Fruit fly (Drosophila melanogaster) whole organism, embryonic: ENCODE measurements around the gene Mul1.

Experiments used
- Abd-B ChIP-seq: fragments of 200-800 bp; sonication (Bioruptor generic); optimal IDR thresholded peaks from 2 replicates; lab custom pipeline; 2018; ENCODE audit warnings: missing biosample characterization, mild to moderate bottlenecking, missing genetic modification characterization, moderate library complexity
- Adf1 ChIP-seq: fragments of 200-800 bp; sonication (Bioruptor generic); IDR thresholded peaks from 2 replicates; pipeline ENCODE4 v1.3.6; 2022; ENCODE audit warnings: missing biosample characterization, missing genetic modification characterization
- CG13287 ChIP-seq: fragments of 200-800 bp; sonication (Bioruptor generic); IDR thresholded peaks from 2 replicates; pipeline ENCODE4 v1.3.6; 2022; ENCODE audit warnings: missing biosample characterization, missing genetic modification characterization; ENCODE audit not compliant: partially characterized antibody
- CG13894 ChIP-seq: fragments of 200-800 bp; sonication (Bioruptor generic); optimal IDR thresholded peaks from 3 replicates; lab custom pipeline; 2018; ENCODE audit warnings: missing biosample characterization, mild to moderate bottlenecking, missing genetic modification characterization, moderate library complexity
- CG14441 ChIP-seq: fragments of 200-800 bp; sonication (Bioruptor generic); IDR thresholded peaks from 2 replicates; pipeline ENCODE4 v1.3.6; 2022; ENCODE audit warnings: missing biosample characterization, missing genetic modification characterization
- CG15601 ChIP-seq: fragments of 200-800 bp; sonication (Bioruptor generic); optimal IDR thresholded peaks from 3 replicates; lab custom pipeline; 2019; ENCODE audit warnings: missing biosample characterization, mild to moderate bottlenecking, missing genetic modification characterization, moderate library complexity
- CG15696 ChIP-seq: fragments of 200-800 bp; sonication (Bioruptor generic); optimal IDR thresholded peaks from 2 replicates; lab custom pipeline; 2019; ENCODE audit warnings: missing biosample characterization, mild to moderate bottlenecking, missing genetic modification characterization, moderate library complexity
- CG2199 ChIP-seq: fragments of 200-800 bp; sonication (Bioruptor generic); IDR thresholded peaks from 3 replicates; pipeline ENCODE4 v1.3.6; 2022; ENCODE audit warnings: missing biosample characterization, missing genetic modification characterization
- CG31224 ChIP-seq: fragments of 200-800 bp; sonication (Bioruptor generic); IDR thresholded peaks from 2 replicates; pipeline ENCODE4 v1.3.6; 2022; ENCODE audit warnings: missing biosample characterization, missing genetic modification characterization
- CG3281 ChIP-seq: fragments of 200-800 bp; sonication (Bioruptor generic); optimal IDR thresholded peaks from 3 replicates; lab custom pipeline; 2017; ENCODE audit warnings: missing biosample characterization, mild to moderate bottlenecking, missing genetic modification characterization
- CG3407 ChIP-seq: fragments of 200-800 bp; sonication (Bioruptor generic); optimal IDR thresholded peaks from 2 replicates; lab custom pipeline; 2018; ENCODE audit warnings: missing biosample characterization, mild to moderate bottlenecking, missing genetic modification characterization
- CG3995 ChIP-seq: fragments of 200-800 bp; sonication (Bioruptor generic); optimal IDR thresholded peaks from 3 replicates; lab custom pipeline; 2016; ENCODE audit warnings: missing biosample characterization, missing genetic modification characterization
- CG6175 ChIP-seq: fragments of 200-800 bp; sonication (Bioruptor generic); IDR thresholded peaks from 3 replicates; pipeline ENCODE4 v1.3.6; 2022; ENCODE audit warnings: missing biosample characterization, missing genetic modification characterization
- CG6765 ChIP-seq: fragments of 200-800 bp; sonication (Bioruptor generic); optimal IDR thresholded peaks from 3 replicates; lab custom pipeline; 2017; ENCODE audit warnings: missing biosample characterization, mild to moderate bottlenecking, missing genetic modification characterization
- CG8388 ChIP-seq: fragments of 200-800 bp; sonication (Bioruptor generic); optimal IDR thresholded peaks from 2 replicates; lab custom pipeline; 2019; ENCODE audit warnings: missing biosample characterization, mild to moderate bottlenecking, missing genetic modification characterization, moderate library complexity
- CG9215 ChIP-seq: fragments of 200-800 bp; sonication (Bioruptor generic); IDR thresholded peaks from 2 replicates; pipeline ENCODE4 v1.3.6; 2022; ENCODE audit warnings: missing biosample characterization, missing genetic modification characterization
- CG9609 ChIP-seq: fragments of 200-800 bp; sonication (Bioruptor generic); optimal IDR thresholded peaks from 3 replicates; lab custom pipeline; 2016; ENCODE audit warnings: missing biosample characterization, missing genetic modification characterization
- CHES-1-like ChIP-seq: fragments of 200-800 bp; sonication (Bioruptor generic); optimal IDR thresholded peaks from 2 replicates; lab custom pipeline; 2016; ENCODE audit warnings: missing biosample characterization, missing genetic modification characterization
- CoRest ChIP-seq: fragments of 200-800 bp; sonication (Bioruptor generic); optimal IDR thresholded peaks from 3 replicates; lab custom pipeline; 2018; ENCODE audit warnings: missing biosample characterization, mild to moderate bottlenecking, missing genetic modification characterization, moderate library complexity
- Dip3 ChIP-seq: fragments of 200-800 bp; sonication (Bioruptor generic); optimal IDR thresholded peaks from 3 replicates; lab custom pipeline; 2016; ENCODE audit warnings: missing biosample characterization, missing genetic modification characterization
- E2f2 ChIP-seq: fragments of 200-800 bp; sonication (Bioruptor generic); IDR thresholded peaks from 2 replicates; pipeline ENCODE4 v1.3.6; 2022; ENCODE audit warnings: missing biosample characterization, missing genetic modification characterization
- Hr39 ChIP-seq: fragments of >200 bp; optimal IDR thresholded peaks from 2 replicates; lab custom pipeline; 2017
- Kr ChIP-seq: fragments of 200-800 bp; sonication (Bioruptor generic); optimal IDR thresholded peaks from 2 replicates; lab custom pipeline; 2017; ENCODE audit warnings: missing biosample characterization, mild to moderate bottlenecking, missing genetic modification characterization
- MESR4 ChIP-seq: fragments of 200-800 bp; sonication (Bioruptor generic); optimal IDR thresholded peaks from 2 replicates; lab custom pipeline; 2018; ENCODE audit warnings: missing biosample characterization, mild to moderate bottlenecking, missing genetic modification characterization, moderate library complexity
- Max ChIP-seq: fragments of 200-800 bp; sonication (Bioruptor generic); optimal IDR thresholded peaks from 2 replicates; lab custom pipeline; 2016; ENCODE audit warnings: missing biosample characterization, mild to moderate bottlenecking, missing genetic modification characterization
- Mrtf ChIP-seq: fragments of 200-800 bp; sonication (Bioruptor generic); IDR thresholded peaks from 3 replicates; pipeline ENCODE4 v1.3.6; 2022; ENCODE audit warnings: missing biosample characterization, missing genetic modification characterization
- Opbp ChIP-seq: fragments of 200-800 bp; sonication (Bioruptor generic); IDR thresholded peaks from 3 replicates; pipeline ENCODE4 v1.3.6; 2022; ENCODE audit warnings: missing biosample characterization, missing genetic modification characterization; ENCODE audit not compliant: partially characterized antibody
- Rfx ChIP-seq: fragments of 200-800 bp; sonication (Bioruptor generic); IDR thresholded peaks from 2 replicates; pipeline ENCODE4 v1.3.6; 2022; ENCODE audit warnings: missing biosample characterization, missing genetic modification characterization
- al ChIP-seq: fragments of 200-800 bp; sonication (Bioruptor generic); IDR thresholded peaks from 2 replicates; pipeline ENCODE4 v1.3.6; 2022; ENCODE audit warnings: missing biosample characterization, missing genetic modification characterization
- aop ChIP-seq: fragments of 200-800 bp; sonication (Bioruptor generic); IDR thresholded peaks from 2 replicates; pipeline ENCODE4 v1.3.6; 2022; ENCODE audit warnings: missing biosample characterization, missing genetic modification characterization
- bab2 ChIP-seq: fragments of 200-800 bp; sonication (Bioruptor generic); optimal IDR thresholded peaks from 2 replicates; lab custom pipeline; 2016; ENCODE audit warnings: missing biosample characterization, missing genetic modification characterization
- cas ChIP-seq: fragments of 200-800 bp; sonication (Bioruptor generic); IDR thresholded peaks from 2 replicates; pipeline ENCODE4 v1.3.6; 2022; ENCODE audit warnings: missing biosample characterization, missing genetic modification characterization
- cato ChIP-seq: fragments of 200-800 bp; sonication (Bioruptor generic); optimal IDR thresholded peaks from 2 replicates; lab custom pipeline; 2016; ENCODE audit warnings: missing biosample characterization, missing genetic modification characterization, borderline replicate concordance
- corto ChIP-seq: fragments of 200-800 bp; sonication (Bioruptor generic); optimal IDR thresholded peaks from 2 replicates; lab custom pipeline; 2016; ENCODE audit warnings: missing biosample characterization, mild to moderate bottlenecking, missing genetic modification characterization, moderate library complexity
- dysf ChIP-seq: fragments of 200-800 bp; sonication (Bioruptor generic); IDR thresholded peaks from 3 replicates; pipeline ENCODE4 v1.3.6; 2022; ENCODE audit warnings: missing biosample characterization, missing genetic modification characterization
- eyg ChIP-seq: fragments of 200-800 bp; sonication (Bioruptor generic); optimal IDR thresholded peaks from 3 replicates; lab custom pipeline; 2016; ENCODE audit warnings: missing biosample characterization, missing genetic modification characterization
- fru ChIP-seq: fragments of >200 bp; optimal IDR thresholded peaks from 2 replicates; lab custom pipeline; 2017
- gfzf ChIP-seq: fragments of 200-800 bp; sonication (Bioruptor generic); optimal IDR thresholded peaks from 2 replicates; lab custom pipeline; 2016; ENCODE audit warnings: missing biosample characterization, mild to moderate bottlenecking, missing genetic modification characterization, moderate library complexity
- grn ChIP-seq: fragments of 200-800 bp; sonication (Bioruptor generic); optimal IDR thresholded peaks from 3 replicates; lab custom pipeline; 2017; ENCODE audit warnings: missing biosample characterization, missing genetic modification characterization
- hkb ChIP-seq, 2 experiments: fragments of 200-800 bp in 1 of 2; fragments of >200 bp in 1 of 2; sonication (Bioruptor generic) in 1 of 2; IDR thresholded peaks in 1 of 2; optimal IDR thresholded peaks in 1 of 2; 2 replicates each; pipeline versions ENCODE4 v1.3.6 to Lab custom; 2017 to 2022; ENCODE audit warnings: missing biosample characterization in 1 of 2, missing genetic modification characterization in 1 of 2
- jumu ChIP-seq: fragments of 200-800 bp; sonication (Bioruptor generic); optimal IDR thresholded peaks from 3 replicates; lab custom pipeline; 2016; ENCODE audit warnings: missing biosample characterization, missing genetic modification characterization
- kni ChIP-seq: fragments of 200-800 bp; sonication (Bioruptor generic); optimal IDR thresholded peaks from 3 replicates; lab custom pipeline; 2017; ENCODE audit warnings: mild to moderate bottlenecking, missing biosample characterization, missing genetic modification reagents, missing genetic modification characterization
- mam ChIP-seq: fragments of 200-800 bp; sonication (Bioruptor generic); optimal IDR thresholded peaks from 3 replicates; lab custom pipeline; 2016; ENCODE audit warnings: missing biosample characterization, missing genetic modification characterization
- oc ChIP-seq: fragments of 200-800 bp; sonication (Bioruptor generic); optimal IDR thresholded peaks from 2 replicates; lab custom pipeline; 2018; ENCODE audit warnings: missing biosample characterization, mild to moderate bottlenecking, missing genetic modification characterization, moderate library complexity
- pfk ChIP-seq: fragments of 200-800 bp; sonication (Bioruptor generic); optimal IDR thresholded peaks from 2 replicates; lab custom pipeline; 2018; ENCODE audit warnings: missing biosample characterization, mild to moderate bottlenecking, missing genetic modification characterization, moderate library complexity
- prd ChIP-seq, 3 experiments: fragments of >200 bp in 2 of 3; fragments of 200-800 bp in 1 of 3; sonication (Bioruptor generic) in 1 of 3; optimal IDR thresholded peaks in 2 of 3; IDR thresholded peaks in 1 of 3; 2 replicates in 2 of 3; 3 replicates in 1 of 3; pipeline versions ENCODE4 v1.3.6 to Lab custom; 2017 to 2022; ENCODE audit warnings: missing biosample characterization in 1 of 3, missing genetic modification characterization in 1 of 3
- sna ChIP-seq: fragments of 200-800 bp; sonication (Bioruptor generic); IDR thresholded peaks from 2 replicates; pipeline ENCODE4 v1.3.6; 2022; ENCODE audit warnings: missing biosample characterization, missing genetic modification characterization; ENCODE audit not compliant: partially characterized antibody
- so ChIP-seq: fragments of 200-800 bp; sonication (Bioruptor generic); IDR thresholded peaks from 3 replicates; pipeline ENCODE4 v1.3.6; 2022; ENCODE audit warnings: missing biosample characterization, missing genetic modification characterization
- tio ChIP-seq: fragments of 200-800 bp; sonication (Bioruptor generic); optimal IDR thresholded peaks from 2 replicates; lab custom pipeline; 2017; ENCODE audit warnings: missing biosample characterization, missing genetic modification characterization, inconsistent platforms
- tup ChIP-seq: fragments of 200-800 bp; sonication (Bioruptor generic); optimal IDR thresholded peaks from 2 replicates; lab custom pipeline; 2016; ENCODE audit warnings: missing biosample characterization, mild to moderate bottlenecking, missing genetic modification characterization, moderate library complexity
- zen2 ChIP-seq: fragments of 200-800 bp; sonication (Bioruptor generic); IDR thresholded peaks from 3 replicates; pipeline ENCODE4 v1.3.6; 2022; ENCODE audit warnings: missing biosample characterization, missing genetic modification characterization; ENCODE audit not compliant: partially characterized antibody

Mul1 gene

DNA sequence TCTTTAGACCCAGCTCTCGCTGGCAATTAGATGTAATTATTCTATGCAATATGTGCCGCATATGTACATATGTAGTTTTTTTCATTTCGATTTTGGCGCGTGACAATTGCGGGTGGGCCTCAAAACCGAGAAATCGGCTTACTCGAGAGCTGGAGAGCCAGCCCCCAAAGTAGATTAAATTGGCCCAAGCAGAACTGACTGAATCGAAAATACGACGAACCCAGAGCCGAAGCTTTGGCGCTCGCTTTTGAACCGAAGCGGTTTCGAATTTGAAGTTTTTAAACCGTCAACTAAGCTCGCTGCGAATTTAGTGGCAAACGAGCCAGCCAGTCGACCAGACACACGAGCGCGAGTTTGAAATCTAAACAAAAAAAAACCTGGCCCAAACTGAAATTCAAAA lies 25.0 kb downstream of the Mul1 start, which contains the start of gene CG1136:
Gene CG1136 (plus strand): TSS at position 308 of the 400 bp plus-strand sequence.
- no peak for TF ChIP-seq Kr
- no peak for TF ChIP-seq jumu (GFP tag; lab: Kevin White, UChicago)
- no peak for TF ChIP-seq dysf (GFP tag; lab: Robert Waterston, UW)
- no peak for TF ChIP-seq zen2 (GFP tag; lab: Robert Waterston, UW)
- TF ChIP-seq CG9609 (GFP tag; lab: Kevin White, UChicago) = no peak
- TF ChIP-seq mam = no peak
- peak; percentile 15 for TF ChIP-seq oc
- no peak for TF ChIP-seq CG15696 (tag; lab: Kevin White, UChicago)
- peak; percentile 23 for TF ChIP-seq CG13894 (tag; lab: Kevin White, UChicago)
- TF ChIP-seq CG13287 (GFP tag; lab: Robert Waterston, UW) = peak; percentile 15; the same call in 1 of the 2 replicates
- no peak for TF ChIP-seq CG31224 (GFP tag; lab: Robert Waterston, UW)
- no peak for TF ChIP-seq CG14441 (GFP tag; lab: Robert Waterston, UW)
- no peak for TF ChIP-seq CG6765 (GFP tag; lab: Kevin White, UChicago)
- no peak for TF ChIP-seq CG2199 (GFP tag; lab: Robert Waterston, UW)
- TF ChIP-seq CG8388 = no peak
- TF ChIP-seq grn = no peak
- TF ChIP-seq bab2 (GFP tag; lab: Kevin White, UChicago) = no peak
- TF ChIP-seq al = no peak
- no peak for TF ChIP-seq Opbp (GFP tag; lab: Robert Waterston, UW)
- no peak for TF ChIP-seq aop (GFP tag; lab: Robert Waterston, UW)
- no peak for TF ChIP-seq tup (GFP tag; lab: Kevin White, UChicago)
- no peak for TF ChIP-seq CG3995 (GFP tag; lab: Kevin White, UChicago)
- TF ChIP-seq Adf1 (GFP tag; lab: Robert Waterston, UW) = no peak
- 0 out of 2 replicates have a peak, but pooled peaks have one; percentile 22 for TF ChIP-seq E2f2 (GFP tag; lab: Robert Waterston, UW)
- no peak for TF ChIP-seq Hr39
- no peak for TF ChIP-seq corto
- TF ChIP-seq MESR4 (GFP tag; lab: Kevin White, UChicago) = no peak
- TF ChIP-seq hkb (optimal IDR thresholded peaks at IDR 0.05; lab: Kevin White, UChicago) = no peak
- TF ChIP-seq hkb (GFP tag; IDR thresholded peaks at IDR 0.05; lab: Robert Waterston, UW) = no peak
- no peak for TF ChIP-seq sna
- TF ChIP-seq eyg (GFP tag; lab: Kevin White, UChicago) = no peak
- no peak for TF ChIP-seq Rfx (GFP tag; lab: Robert Waterston, UW)
- no peak for TF ChIP-seq CG3407
- TF ChIP-seq Max (GFP tag; lab: Kevin White, UChicago) = no peak
- no peak for TF ChIP-seq cas
- TF ChIP-seq CHES-1-like (GFP tag; lab: Kevin White, UChicago) = no peak
- no peak for TF ChIP-seq fru (lab: Kevin White, UChicago)
- no peak for TF ChIP-seq kni (GFP tag; lab: Kevin White, UChicago)
- TF ChIP-seq CoRest (tag; lab: Kevin White, UChicago) = no peak
- no peak for TF ChIP-seq gfzf (GFP tag; lab: Kevin White, UChicago)
- TF ChIP-seq so (GFP tag; lab: Robert Waterston, UW) = no peak
- no peak for TF ChIP-seq prd (optimal IDR thresholded peaks at IDR 0.05; lab: Kevin White, UChicago)
- no peak for TF ChIP-seq prd (GFP tag; IDR thresholded peaks at IDR 0.05; lab: Robert Waterston, UW)
- no peak for TF ChIP-seq Abd-B (GFP tag; lab: Kevin White, UChicago)
- no peak for TF ChIP-seq CG15601
- TF ChIP-seq CG6175 = 0 out of 3 replicates have a peak, but pooled peaks have one; percentile 25
- TF ChIP-seq cato = no peak
- TF ChIP-seq CG9215 (GFP tag; lab: Robert Waterston, UW) = no peak
- no peak for TF ChIP-seq tio
- no peak for TF ChIP-seq Dip3
- TF ChIP-seq pfk (GFP tag; lab: Kevin White, UChicago) = no peak
- no peak for TF ChIP-seq Mrtf
- TF ChIP-seq CG3281 (GFP tag; lab: Kevin White, UChicago) = no peak
